Fruit fly (Drosophila melanogaster) whole organism, embryonic: Measurements from ENCODE around the gene Osi16.

ENCODE experiments used
- Asciz ChIP-seq: fragments of 200-800 bp; sonication (Bioruptor generic); optimal IDR thresholded peaks from 2 replicates; lab custom pipeline; 2017; ENCODE audit warnings: missing biosample characterization, mild to moderate bottlenecking, missing genetic modification characterization, missing genetic modification reagents
- Atf3 ChIP-seq: fragments of 200-800 bp; sonication (Bioruptor generic); optimal IDR thresholded peaks from 3 replicates; lab custom pipeline; 2016; ENCODE audit warnings: missing biosample characterization, missing genetic modification characterization
- CG10366 ChIP-seq: fragments of 200-800 bp; sonication (Bioruptor generic); IDR thresholded peaks from 2 replicates; pipeline ENCODE4 v1.3.6; 2022; ENCODE audit warnings: missing biosample characterization, missing genetic modification characterization
- CG10431 ChIP-seq: fragments of 200-800 bp; sonication (Bioruptor generic); optimal IDR thresholded peaks from 3 replicates; lab custom pipeline; 2018; ENCODE audit warnings: missing biosample characterization, mild to moderate bottlenecking, missing genetic modification characterization
- CG10462 ChIP-seq: fragments of 200-800 bp; sonication (Bioruptor generic); optimal IDR thresholded peaks from 2 replicates; lab custom pipeline; 2016; ENCODE audit warnings: missing biosample characterization, missing genetic modification characterization
- CG11093 ChIP-seq: fragments of 200-800 bp; sonication (Bioruptor generic); IDR thresholded peaks from 3 replicates; pipeline ENCODE4 v1.3.6; 2022; ENCODE audit warnings: missing biosample characterization, missing genetic modification characterization
- CG11504 ChIP-seq: fragments of 200-800 bp; sonication (Bioruptor generic); optimal IDR thresholded peaks from 3 replicates; lab custom pipeline; 2019; ENCODE audit warnings: missing biosample characterization, mild to moderate bottlenecking, missing genetic modification characterization, moderate library complexity
- CG11696 ChIP-seq: fragments of 200-800 bp; sonication (Bioruptor generic); IDR thresholded peaks from 2 replicates; pipeline ENCODE4 v1.3.6; 2022; ENCODE audit warnings: missing biosample characterization, missing genetic modification characterization
- CG12071 ChIP-seq: fragments of 200-800 bp; sonication (Bioruptor generic); optimal IDR thresholded peaks from 3 replicates; lab custom pipeline; 2018; ENCODE audit warnings: missing biosample characterization, mild to moderate bottlenecking, missing genetic modification characterization
- CG13287 ChIP-seq: fragments of 200-800 bp; sonication (Bioruptor generic); IDR thresholded peaks from 2 replicates; pipeline ENCODE4 v1.3.6; 2022; ENCODE audit warnings: missing biosample characterization, missing genetic modification characterization; ENCODE audit not compliant: partially characterized antibody
- CG14860 ChIP-seq: fragments of 200-800 bp; sonication (Bioruptor generic); IDR thresholded peaks from 3 replicates; pipeline ENCODE4 v1.3.6; 2022; ENCODE audit warnings: missing biosample characterization, missing genetic modification characterization; ENCODE audit not compliant: partially characterized antibody
- CG15073 ChIP-seq: fragments of 200-800 bp; sonication (Bioruptor generic); optimal IDR thresholded peaks from 2 replicates; lab custom pipeline; 2016; ENCODE audit warnings: missing biosample characterization, missing genetic modification characterization
- CG15514 ChIP-seq: fragments of 200-800 bp; sonication (Bioruptor generic); optimal IDR thresholded peaks from 3 replicates; lab custom pipeline; 2017; ENCODE audit warnings: missing biosample characterization, missing genetic modification characterization, mild to moderate bottlenecking, moderate library complexity, missing genetic modification reagents
- CG17912 ChIP-seq: fragments of 200-800 bp; sonication (Bioruptor generic); optimal IDR thresholded peaks from 2 replicates; lab custom pipeline; 2018; ENCODE audit warnings: missing biosample characterization, mild to moderate bottlenecking, missing genetic modification characterization
- CG2678 ChIP-seq: fragments of 200-800 bp; sonication (Bioruptor generic); optimal IDR thresholded peaks from 3 replicates; lab custom pipeline; 2019; ENCODE audit warnings: missing biosample characterization, mild to moderate bottlenecking, missing genetic modification characterization, moderate library complexity
- CG2875 ChIP-seq: fragments of 200-800 bp; sonication (Bioruptor generic); optimal IDR thresholded peaks from 2 replicates; lab custom pipeline; 2017; ENCODE audit warnings: missing biosample characterization, mild to moderate bottlenecking, missing genetic modification characterization, missing genetic modification reagents
- CG2889 ChIP-seq: fragments of 200-800 bp; sonication (Bioruptor generic); IDR thresholded peaks from 3 replicates; pipeline ENCODE4 v1.3.6; 2022; ENCODE audit warnings: missing biosample characterization, missing genetic modification characterization
- CG30020 ChIP-seq: fragments of 200-800 bp; optimal IDR thresholded peaks from 2 replicates; lab custom pipeline; 2019; ENCODE audit warnings: missing biosample characterization, mild to moderate bottlenecking, missing genetic modification characterization, moderate library complexity
- CG34224 ChIP-seq: fragments of 200-800 bp; sonication (Bioruptor generic); IDR thresholded peaks from 3 replicates; pipeline ENCODE4 v1.3.6; 2022; ENCODE audit warnings: missing biosample characterization, missing genetic modification characterization; ENCODE audit not compliant: partially characterized antibody
- CG34376 ChIP-seq: fragments of 200-800 bp; sonication (Bioruptor generic); optimal IDR thresholded peaks from 2 replicates; lab custom pipeline; 2018; ENCODE audit warnings: missing biosample characterization, mild to moderate bottlenecking, missing genetic modification characterization
- CG8765 ChIP-seq: fragments of 200-800 bp; sonication (Bioruptor generic); IDR thresholded peaks from 2 replicates; pipeline ENCODE4 v1.3.6; 2022; ENCODE audit warnings: missing biosample characterization, missing genetic modification characterization
- Dll ChIP-seq: fragments of 200-800 bp; sonication (Bioruptor generic); IDR thresholded peaks from 4 replicates; pipeline ENCODE4 v1.3.6; 2022; ENCODE audit warnings: missing biosample characterization, missing genetic modification characterization; ENCODE audit not compliant: partially characterized antibody
- Drgx ChIP-seq: fragments of 200-800 bp; sonication (Bioruptor generic); IDR thresholded peaks from 2 replicates; pipeline ENCODE4 v1.3.6; 2022; ENCODE audit warnings: missing biosample characterization, missing genetic modification characterization
- Eip74EF ChIP-seq, 2 experiments: fragments of 200-800 bp in 1 of 2; fragments of >200 bp in 1 of 2; sonication (Bioruptor generic) in 1 of 2; optimal IDR thresholded peaks; 2 replicates each; lab custom pipeline; 2017 to 2019; ENCODE audit warnings: missing biosample characterization in 2 of 2, missing genetic modification characterization in 2 of 2, mild to moderate bottlenecking in 1 of 2, moderate library complexity in 1 of 2
- Gug ChIP-seq: fragments of 200-800 bp; sonication (Bioruptor generic); IDR thresholded peaks from 4 replicates; pipeline ENCODE4 v1.3.6; 2022; ENCODE audit warnings: missing biosample characterization, missing genetic modification characterization
- H15 ChIP-seq: fragments of 200-800 bp; sonication (Bioruptor generic); IDR thresholded peaks from 3 replicates; pipeline ENCODE4 v1.3.6; 2022; ENCODE audit warnings: missing biosample characterization, missing genetic modification characterization
- HHEX ChIP-seq: fragments of 200-800 bp; sonication (Bioruptor generic); optimal IDR thresholded peaks from 3 replicates; lab custom pipeline; 2017; ENCODE audit warnings: missing biosample characterization, mild to moderate bottlenecking, missing genetic modification characterization, missing genetic modification reagents
- Jarid2 ChIP-seq: fragments of 200-800 bp; sonication (Bioruptor generic); optimal IDR thresholded peaks from 3 replicates; lab custom pipeline; 2017; ENCODE audit warnings: mild to moderate bottlenecking, missing biosample characterization, missing genetic modification reagents, missing genetic modification characterization
- Lpt ChIP-seq: fragments of >200 bp; optimal IDR thresholded peaks from 2 replicates; lab custom pipeline; 2018; ENCODE audit warnings: missing biosample characterization, missing genetic modification characterization
- MTF-1 ChIP-seq: fragments of 200-800 bp; sonication (Bioruptor generic); optimal IDR thresholded peaks from 2 replicates; lab custom pipeline; 2018; ENCODE audit warnings: missing biosample characterization, mild to moderate bottlenecking, missing genetic modification characterization, borderline replicate concordance
- Nf-YA ChIP-seq: fragments of 200-800 bp; sonication (Bioruptor generic); IDR thresholded peaks from 2 replicates; pipeline ENCODE4 v1.3.6; 2022; ENCODE audit warnings: missing biosample characterization, missing genetic modification characterization
- aop ChIP-seq: fragments of 200-800 bp; sonication (Bioruptor generic); IDR thresholded peaks from 2 replicates; pipeline ENCODE4 v1.3.6; 2022; ENCODE audit warnings: missing biosample characterization, missing genetic modification characterization
- bab2 ChIP-seq: fragments of 200-800 bp; sonication (Bioruptor generic); optimal IDR thresholded peaks from 2 replicates; lab custom pipeline; 2016; ENCODE audit warnings: missing biosample characterization, missing genetic modification characterization
- crc ChIP-seq: fragments of 200-800 bp; sonication (Bioruptor generic); optimal IDR thresholded peaks from 2 replicates; lab custom pipeline; 2016; ENCODE audit warnings: missing biosample characterization, missing genetic modification characterization
- dmrt11E ChIP-seq: fragments of 200-800 bp; sonication (Bioruptor generic); optimal IDR thresholded peaks from 3 replicates; lab custom pipeline; 2018; ENCODE audit warnings: missing biosample characterization, mild to moderate bottlenecking, missing genetic modification characterization, moderate library complexity
- en ChIP-seq: fragments of 200-800 bp; sonication (Bioruptor generic); optimal IDR thresholded peaks from 2 replicates; lab custom pipeline; 2016; ENCODE audit warnings: missing biosample characterization, missing genetic modification characterization
- exex ChIP-seq: fragments of 200-800 bp; sonication (Bioruptor generic); optimal IDR thresholded peaks from 4 replicates; lab custom pipeline; 2018; ENCODE audit warnings: missing biosample characterization, mild to moderate bottlenecking, missing genetic modification characterization, moderate library complexity
- hkb ChIP-seq, 2 experiments: fragments of 200-800 bp in 1 of 2; fragments of >200 bp in 1 of 2; sonication (Bioruptor generic) in 1 of 2; IDR thresholded peaks in 1 of 2; optimal IDR thresholded peaks in 1 of 2; 2 replicates each; pipeline versions ENCODE4 v1.3.6 to Lab custom; 2017 to 2022; ENCODE audit warnings: missing biosample characterization in 1 of 2, missing genetic modification characterization in 1 of 2
- klu ChIP-seq: fragments of 200-800 bp; sonication (Bioruptor generic); IDR thresholded peaks from 2 replicates; pipeline ENCODE4 v1.3.6; 2022; ENCODE audit warnings: missing biosample characterization, missing genetic modification characterization
- nau ChIP-seq: fragments of 200-800 bp; sonication (Bioruptor generic); optimal IDR thresholded peaks from 3 replicates; lab custom pipeline; 2017; ENCODE audit warnings: missing biosample characterization, mild to moderate bottlenecking, missing genetic modification characterization, missing genetic modification reagents
- p53 ChIP-seq: fragments of 200-800 bp; sonication (Bioruptor generic); optimal IDR thresholded peaks from 2 replicates; lab custom pipeline; 2016; ENCODE audit warnings: missing biosample characterization, missing genetic modification characterization
- ro ChIP-seq: fragments of 200-800 bp; sonication (Bioruptor generic); IDR thresholded peaks from 2 replicates; pipeline ENCODE4 v1.3.6; 2022; ENCODE audit warnings: missing biosample characterization, missing genetic modification characterization
- sima ChIP-seq: fragments of 200-800 bp; sonication (Bioruptor generic); optimal IDR thresholded peaks from 2 replicates; lab custom pipeline; 2016; ENCODE audit warnings: missing biosample characterization, missing genetic modification characterization
- sug ChIP-seq: fragments of 200-800 bp; optimal IDR thresholded peaks from 2 replicates; lab custom pipeline; 2019; ENCODE audit warnings: missing biosample characterization, mild to moderate bottlenecking, missing genetic modification characterization, moderate library complexity
- trh ChIP-seq: fragments of 200-800 bp; sonication (Bioruptor generic); optimal IDR thresholded peaks from 2 replicates; lab custom pipeline; 2016; ENCODE audit warnings: missing biosample characterization, missing genetic modification characterization
- vnd ChIP-seq: fragments of 200-800 bp; sonication (Bioruptor generic); IDR thresholded peaks from 3 replicates; pipeline ENCODE4 v1.3.6; 2022; ENCODE audit warnings: missing biosample characterization, missing genetic modification characterization; ENCODE audit not compliant: partially characterized antibody
- zen ChIP-seq: fragments of 200-800 bp; sonication (Bioruptor generic); optimal IDR thresholded peaks from 3 replicates; lab custom pipeline; 2018; ENCODE audit warnings: missing biosample characterization, mild to moderate bottlenecking, missing genetic modification characterization, moderate library complexity
- zfh2 ChIP-seq: fragments of 200-800 bp; sonication (Bioruptor generic); optimal IDR thresholded peaks from 2 replicates; lab custom pipeline; 2016; ENCODE audit warnings: missing biosample characterization, missing genetic modification characterization

The Osi16 gene

DNA sequence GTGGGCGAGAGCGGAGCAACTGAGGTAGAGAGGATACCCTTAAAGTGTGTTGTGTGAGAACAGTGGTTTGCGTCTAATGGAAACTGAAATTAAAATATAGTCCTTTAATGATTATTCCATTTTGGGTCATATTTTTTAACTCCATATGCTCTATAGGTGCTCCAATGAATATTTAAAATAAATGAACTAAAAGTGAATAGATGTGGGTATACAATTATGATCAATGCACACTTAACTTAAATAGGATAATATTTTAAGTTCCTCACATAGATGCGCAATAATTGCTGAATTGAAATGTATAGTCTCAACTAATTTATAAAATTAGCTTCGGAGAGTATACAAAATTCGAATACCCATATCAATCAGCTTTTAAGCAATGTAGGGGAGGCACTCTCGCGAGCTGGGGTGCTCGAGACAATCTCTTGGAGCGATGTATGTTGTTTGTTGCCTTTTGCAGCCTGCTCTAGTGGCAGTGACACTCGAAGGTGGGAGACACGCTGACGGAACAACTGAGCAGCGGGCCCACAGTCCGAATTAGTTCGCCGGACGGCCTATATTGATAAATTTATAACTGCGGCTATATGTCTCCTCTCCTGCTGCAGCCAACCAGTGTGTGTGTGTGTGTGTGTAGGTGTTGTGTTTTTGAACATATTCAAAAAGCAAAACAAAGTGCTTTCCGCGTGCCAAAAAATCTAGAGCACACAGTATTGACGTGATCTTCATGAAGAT is 48.7 kb downstream of the Osi16 start (continued):
- no peak for TF ChIP-seq CG34224 (GFP tag; lab: Robert Waterston, UW)
- TF ChIP-seq zfh2 (GFP tag; lab: Kevin White, UChicago), result peak; percentile 22
- TF ChIP-seq Atf3 (GFP tag; lab: Kevin White, UChicago), result peak; percentile 41
- TF ChIP-seq CG2889 (GFP tag; lab: Robert Waterston, UW), result no peak
- TF ChIP-seq CG10462 (GFP tag; lab: Kevin White, UChicago), result peak; percentile 69
- peak; percentile 64 for TF ChIP-seq en (GFP tag; lab: Kevin White, UChicago)
- TF ChIP-seq MTF-1 (GFP tag; lab: Kevin White, UChicago), result no peak
- TF ChIP-seq CG30020 (tag; lab: Kevin White, UChicago), result no peak
- no peak for TF ChIP-seq exex
- no peak for TF ChIP-seq CG13287 (GFP tag; lab: Robert Waterston, UW)
- TF ChIP-seq ro (GFP tag; lab: Robert Waterston, UW), result peak; percentile 25; the same call in 1 of the 2 replicates
- peak; percentile 69 for TF ChIP-seq HHEX (GFP tag; lab: Kevin White, UChicago)
- peak; percentile 18; the same call in 1 of the 4 replicates for TF ChIP-seq Gug (GFP tag; lab: Robert Waterston, UW)
- TF ChIP-seq CG15514 (GFP tag; lab: Kevin White, UChicago), result no peak
- TF ChIP-seq Asciz (GFP tag; lab: Kevin White, UChicago), result peak; percentile 64
- TF ChIP-seq CG8765, result no peak
- 0 out of 2 replicates have a peak, but pooled peaks have one; percentile 26 for TF ChIP-seq CG11696 (GFP tag; lab: Robert Waterston, UW)
- peak; percentile 70 for TF ChIP-seq bab2 (GFP tag; lab: Kevin White, UChicago)
- no peak for TF ChIP-seq sug (tag; lab: Kevin White, UChicago)
- no peak for TF ChIP-seq CG12071 (GFP tag; lab: Kevin White, UChicago)
- TF ChIP-seq CG17912 (GFP tag; lab: Kevin White, UChicago), result no peak
- no peak for TF ChIP-seq aop (GFP tag; lab: Robert Waterston, UW)
- no peak for TF ChIP-seq sima (GFP tag; lab: Kevin White, UChicago)
- peak; percentile 45 for TF ChIP-seq crc (GFP tag; lab: Kevin White, UChicago)
- peak; percentile 68 for TF ChIP-seq CG2875 (GFP tag; lab: Kevin White, UChicago)
- peak; percentile 39 for TF ChIP-seq CG10366 (GFP tag; lab: Robert Waterston, UW)
- TF ChIP-seq CG34376 (GFP tag; lab: Kevin White, UChicago), result peak; percentile 42
- 0 out of 4 replicates have a peak, but pooled peaks have one; percentile 24 for TF ChIP-seq Dll (GFP tag; lab: Robert Waterston, UW)
- peak; percentile 14 for TF ChIP-seq CG15073 (GFP tag; lab: Kevin White, UChicago)
- TF ChIP-seq hkb (optimal IDR thresholded peaks at IDR 0.05; lab: Kevin White, UChicago), result no peak
- peak; percentile 67 for TF ChIP-seq hkb (GFP tag; IDR thresholded peaks at IDR 0.05; lab: Robert Waterston, UW)
- no peak for TF ChIP-seq CG2678 (tag; lab: Kevin White, UChicago)
- peak; percentile 76 for TF ChIP-seq dmrt11E
- 0 out of 3 replicates have a peak, but pooled peaks have one; percentile 17 for TF ChIP-seq CG11093 (GFP tag; lab: Robert Waterston, UW)
- peak; percentile 31 for TF ChIP-seq trh (GFP tag; lab: Kevin White, UChicago)
- no peak for TF ChIP-seq H15 (GFP tag; lab: Robert Waterston, UW)
- peak in 1 of 2 experiments; percentile 82 for TF ChIP-seq Eip74EF (GFP tag; optimal IDR thresholded peaks at IDR 0.05; lab: Kevin White, UChicago)
- peak; percentile 74 for TF ChIP-seq Drgx
- no peak for TF ChIP-seq Jarid2 (GFP tag; lab: Kevin White, UChicago)
- no peak for TF ChIP-seq nau
- TF ChIP-seq klu (GFP tag; lab: Robert Waterston, UW), result peak; percentile 53; the same call in 1 of the 2 replicates
- no peak for TF ChIP-seq Nf-YA (GFP tag; lab: Robert Waterston, UW)
- no peak for TF ChIP-seq Lpt
- TF ChIP-seq CG11504, result no peak
- no peak for TF ChIP-seq vnd
- TF ChIP-seq CG14860 (GFP tag; lab: Robert Waterston, UW), result no peak
- TF ChIP-seq p53 (GFP tag; lab: Kevin White, UChicago), result no peak
- no peak for TF ChIP-seq zen (tag; lab: Kevin White, UChicago)
- TF ChIP-seq CG10431 (GFP tag; lab: Kevin White, UChicago), result no peak
